Worm (Caenorhabditis elegans) whole organism, young adult: ENCODE results near the gene C50F4.1.

Source experiments
- B0261.1 ChIP-seq: sonication (generic microtip); optimal IDR thresholded peaks from 2 replicates; lab custom pipeline; 2016; ENCODE audit warnings: mild to moderate bottlenecking, missing genetic modification characterization, moderate library complexity, missing compliant biosample characterization
- B0336.3 ChIP-seq: fragments of 200-800 bp; sonication (Bioruptor generic); IDR thresholded peaks from 2 replicates; pipeline ENCODE4 v1.3.6; 2022; ENCODE audit warnings: missing genetic modification characterization, missing compliant biosample characterization
- C06A6.2 ChIP-seq: fragments of 200-800 bp; sonication (Bioruptor generic); conservative IDR thresholded peaks from 2 replicates; pipeline ENCODE4 v1.3.6; 2022; ENCODE audit warnings: missing genetic modification characterization, missing compliant biosample characterization
- D2030.7 ChIP-seq: fragments of 200-800 bp; sonication (Bioruptor generic); IDR thresholded peaks from 2 replicates; pipeline ENCODE4 v1.3.6; 2022; ENCODE audit warnings: missing genetic modification reagents, missing genetic modification characterization, missing compliant biosample characterization
- F22D6.2 ChIP-seq: sonication (generic microtip); optimal IDR thresholded peaks from 2 replicates; lab custom pipeline; 2016; ENCODE audit warnings: mild to moderate bottlenecking, missing genetic modification characterization, missing compliant biosample characterization
- F49E8.2 ChIP-seq: sonication (generic microtip); optimal IDR thresholded peaks from 3 replicates; lab custom pipeline; 2017; ENCODE audit warnings: missing genetic modification characterization, mild to moderate bottlenecking, missing compliant biosample characterization, antibody characterized with exemption, moderate library complexity; ENCODE audit not compliant: insufficient read depth
- F57A8.1 ChIP-seq: fragments of 200-800 bp; sonication (Bioruptor generic); optimal IDR thresholded peaks from 2 replicates; lab custom pipeline; 2018; ENCODE audit warnings: mild to moderate bottlenecking, missing genetic modification characterization, moderate library complexity, missing compliant biosample characterization
- T07F8.4 ChIP-seq: sonication (generic microtip); optimal IDR thresholded peaks from 2 replicates; lab custom pipeline; 2016; ENCODE audit warnings: mild to moderate bottlenecking, missing genetic modification characterization, moderate library complexity, missing compliant biosample characterization
- Y53F4B.3 ChIP-seq: fragments of 200-800 bp; sonication (Bioruptor generic); IDR thresholded peaks from 2 replicates; pipeline ENCODE4 v1.3.6; 2022; ENCODE audit warnings: missing genetic modification reagents, missing genetic modification characterization, missing compliant biosample characterization
- akir-1 ChIP-seq: fragments of 200-800 bp; sonication (Bioruptor generic); optimal IDR thresholded peaks from 2 replicates; lab custom pipeline; 2018; ENCODE audit warnings: mild to moderate bottlenecking, missing genetic modification characterization, moderate library complexity, missing compliant biosample characterization
- attf-5 ChIP-seq: fragments of 200-800 bp; sonication (Bioruptor generic); optimal IDR thresholded peaks from 2 replicates; lab custom pipeline; 2018; ENCODE audit warnings: mild to moderate bottlenecking, missing genetic modification characterization, missing compliant biosample characterization
- bed-2 ChIP-seq: fragments of 200-800 bp; sonication (Bioruptor generic); IDR thresholded peaks from 2 replicates; pipeline ENCODE4 v1.3.6; 2022; ENCODE audit warnings: missing genetic modification reagents, missing genetic modification characterization, missing compliant biosample characterization
- cebp-2 ChIP-seq: fragments of 200-800 bp; sonication (Bioruptor generic); IDR thresholded peaks from 2 replicates; pipeline ENCODE4 v1.3.6; 2022; ENCODE audit warnings: missing genetic modification characterization, missing compliant biosample characterization
- ceh-100 ChIP-seq: fragments of 200-800 bp; sonication (Bioruptor generic); IDR thresholded peaks from 2 replicates; pipeline ENCODE4 v1.3.6; 2022; ENCODE audit warnings: missing genetic modification reagents, missing genetic modification characterization, missing compliant biosample characterization
- ceh-27 ChIP-seq: fragments of 200-800 bp; sonication (Bioruptor generic); optimal IDR thresholded peaks from 2 replicates; lab custom pipeline; 2018; ENCODE audit warnings: mild to moderate bottlenecking, missing genetic modification characterization, moderate library complexity, missing compliant biosample characterization
- ceh-79 ChIP-seq: sonication (generic microtip); optimal IDR thresholded peaks from 2 replicates; lab custom pipeline; 2017; ENCODE audit warnings: mild to moderate bottlenecking, missing genetic modification characterization, missing compliant biosample characterization
- chd-7 ChIP-seq: sonication (generic microtip); optimal IDR thresholded peaks from 2 replicates; lab custom pipeline; 2016; ENCODE audit warnings: mild to moderate bottlenecking, missing genetic modification characterization, moderate library complexity, missing compliant biosample characterization
- dpff-1 ChIP-seq: sonication (generic microtip); optimal IDR thresholded peaks from 2 replicates; lab custom pipeline; 2017; ENCODE audit warnings: mild to moderate bottlenecking, missing genetic modification characterization, missing compliant biosample characterization
- efl-1 ChIP-seq: fragments of 150-350 bp; optimal IDR thresholded peaks from 2 replicates; lab custom pipeline; 2014; ENCODE audit warnings: missing biosample characterization, missing genetic modification reagents, missing genetic modification characterization
- egl-18 ChIP-seq: fragments of 200-800 bp; sonication (Bioruptor generic); IDR thresholded peaks from 2 replicates; pipeline ENCODE4 v1.3.6; 2022; ENCODE audit warnings: missing genetic modification reagents, missing genetic modification characterization, missing compliant biosample characterization
- ekl-4 ChIP-seq: fragments of 200-800 bp; sonication (Bioruptor generic); IDR thresholded peaks from 2 replicates; pipeline ENCODE4 v1.3.6; 2022; ENCODE audit warnings: missing genetic modification reagents, missing genetic modification characterization, missing compliant biosample characterization
- ets-4 ChIP-seq: fragments of 200-800 bp; sonication (Bioruptor generic); optimal IDR thresholded peaks from 2 replicates; lab custom pipeline; 2018; ENCODE audit warnings: mild to moderate bottlenecking, missing genetic modification characterization, missing compliant biosample characterization
- fkh-3 ChIP-seq: sonication (generic microtip); optimal IDR thresholded peaks from 2 replicates; lab custom pipeline; 2016; ENCODE audit warnings: mild to moderate bottlenecking, missing genetic modification characterization, missing compliant biosample characterization
- hlh-12 ChIP-seq: sonication (generic microtip); optimal IDR thresholded peaks from 2 replicates; lab custom pipeline; 2016; ENCODE audit warnings: missing genetic modification characterization, missing compliant biosample characterization
- hrde-1 ChIP-seq: sonication (generic microtip); optimal IDR thresholded peaks from 2 replicates; lab custom pipeline; 2016; ENCODE audit warnings: missing genetic modification characterization, mild to moderate bottlenecking, missing compliant biosample characterization, moderate library complexity, missing genotype, missing genetic modification reagents, borderline replicate concordance
- let-526 ChIP-seq: fragments of 200-800 bp; sonication (Bioruptor generic); IDR thresholded peaks from 2 replicates; pipeline ENCODE4 v1.3.6; 2022; ENCODE audit warnings: missing genetic modification reagents, missing genetic modification characterization, missing compliant biosample characterization
- lir-1 ChIP-seq: fragments of 200-800 bp; sonication (Bioruptor generic); conservative IDR thresholded peaks from 2 replicates; pipeline ENCODE4 v1.3.6; 2022; ENCODE audit warnings: missing genetic modification reagents, missing genetic modification characterization, missing compliant biosample characterization
- lsy-27 ChIP-seq: sonication (generic microtip); optimal IDR thresholded peaks from 2 replicates; lab custom pipeline; 2017; ENCODE audit warnings: missing genetic modification characterization, mild to moderate bottlenecking, missing compliant biosample characterization, antibody characterized with exemption, missing genotype, borderline replicate concordance; ENCODE audit not compliant: insufficient read depth
- madf-10 ChIP-seq: sonication (generic microtip); optimal IDR thresholded peaks from 2 replicates; lab custom pipeline; 2016; ENCODE audit warnings: mild to moderate bottlenecking, missing genetic modification characterization, missing compliant biosample characterization
- madf-6 ChIP-seq: fragments of 200-800 bp; sonication (Bioruptor generic); IDR thresholded peaks from 2 replicates; pipeline ENCODE4 v1.3.6; 2022; ENCODE audit warnings: missing genetic modification reagents, missing genetic modification characterization, missing compliant biosample characterization
- mel-28 ChIP-seq: sonication (generic microtip); optimal IDR thresholded peaks from 2 replicates; lab custom pipeline; 2016; ENCODE audit warnings: borderline replicate concordance, mild to moderate bottlenecking, missing genetic modification characterization, missing compliant biosample characterization
- nfya-1 ChIP-seq: sonication (generic microtip); optimal IDR thresholded peaks from 2 replicates; lab custom pipeline; 2017; ENCODE audit warnings: antibody characterized with exemption, missing compliant biosample characterization, missing genetic modification characterization, borderline replicate concordance; ENCODE audit not compliant: insufficient read depth
- nfya-2 ChIP-seq: fragments of 200-800 bp; sonication (Bioruptor generic); IDR thresholded peaks from 2 replicates; pipeline ENCODE4 v1.3.6; 2022; ENCODE audit warnings: missing genetic modification reagents, missing genetic modification characterization, missing compliant biosample characterization
- nfyb-1 ChIP-seq: fragments of 200-800 bp; sonication (Bioruptor generic); IDR thresholded peaks from 2 replicates; pipeline ENCODE4 v1.3.6; 2022; ENCODE audit warnings: missing genetic modification reagents, missing genetic modification characterization, missing compliant biosample characterization
- nhr-179 ChIP-seq: sonication (generic microtip); optimal IDR thresholded peaks from 2 replicates; lab custom pipeline; 2016; ENCODE audit warnings: mild to moderate bottlenecking, missing genetic modification characterization, missing compliant biosample characterization
- nhr-80 ChIP-seq: sonication (generic microtip); optimal IDR thresholded peaks from 2 replicates; lab custom pipeline; 2016; ENCODE audit warnings: missing genetic modification characterization, missing compliant biosample characterization
- somi-1 ChIP-seq: fragments of 200-800 bp; sonication (Bioruptor generic); optimal IDR thresholded peaks from 2 replicates; lab custom pipeline; 2018; ENCODE audit warnings: mild to moderate bottlenecking, missing genetic modification characterization, missing compliant biosample characterization
- sptf-2 ChIP-seq: fragments of 200-800 bp; sonication (Bioruptor generic); optimal IDR thresholded peaks from 2 replicates; lab custom pipeline; 2018; ENCODE audit warnings: mild to moderate bottlenecking, missing genetic modification characterization, missing compliant biosample characterization
- tlf-1 ChIP-seq: fragments of 200-800 bp; sonication (Bioruptor generic); optimal IDR thresholded peaks from 2 replicates; lab custom pipeline; 2018; ENCODE audit warnings: mild to moderate bottlenecking, missing genetic modification characterization, missing compliant biosample characterization
- unc-62 ChIP-seq: fragments of 150-350 bp; optimal IDR thresholded peaks from 2 replicates; lab custom pipeline; 2014; ENCODE audit warnings: missing biosample characterization, missing genetic modification reagents, missing genetic modification characterization
- zfh-2 ChIP-seq: fragments of 200-800 bp; sonication (Bioruptor generic); conservative IDR thresholded peaks from 2 replicates; pipeline ENCODE4 v1.3.6; 2022; ENCODE audit warnings: missing genetic modification reagents, missing genetic modification characterization, missing compliant biosample characterization
- zim-3 ChIP-seq: sonication (generic microtip); optimal IDR thresholded peaks from 2 replicates; lab custom pipeline; 2017; ENCODE audit warnings: mild to moderate bottlenecking, missing genetic modification characterization, moderate library complexity, missing compliant biosample characterization

C50F4.1 gene

DNA sequence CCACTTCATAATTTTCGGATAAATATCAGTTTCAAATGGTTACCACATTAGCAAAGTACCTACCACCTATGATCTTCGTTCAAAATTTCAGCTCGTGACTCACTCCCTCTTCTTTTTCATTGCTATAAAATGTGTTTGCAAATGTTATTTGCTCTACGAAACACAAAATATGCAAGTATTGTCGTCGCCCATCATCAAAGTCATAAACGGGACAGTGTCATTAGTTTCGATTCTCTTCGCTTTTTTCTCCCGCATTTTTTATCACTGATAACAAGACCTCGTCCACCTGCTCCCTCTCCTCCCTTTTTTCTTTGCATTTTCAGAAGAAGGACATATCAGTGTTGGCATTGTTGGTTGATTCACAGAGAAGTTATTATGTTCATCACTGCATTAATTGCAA lies at the start of gene C50F4.1:
Gene C50F4.1, plus strand, starts transcription at position 324 of the 400 bp plus-strand sequence.
- TF ChIP-seq ets-4 = peak; percentile 37
- no peak for TF ChIP-seq ceh-27 (GFP tag; lab: Kevin White, UChicago)
- no peak for TF ChIP-seq bed-2 (GFP tag; lab: Robert Waterston, UW)
- no peak for TF ChIP-seq egl-18 (GFP tag; lab: Robert Waterston, UW)
- no peak for TF ChIP-seq F57A8.1 (GFP tag; lab: Kevin White, UChicago)
- TF ChIP-seq fkh-3 (tag; lab: Kevin White, UChicago) = no peak
- peak; percentile 95 for TF ChIP-seq nhr-80 (tag; lab: Kevin White, UChicago)
- no peak for TF ChIP-seq T07F8.4 (tag; lab: Kevin White, UChicago)
- TF ChIP-seq B0261.1 (tag; lab: Kevin White, UChicago) = no peak
- TF ChIP-seq F49E8.2 (tag; lab: Kevin White, UChicago) = no peak
- TF ChIP-seq efl-1 (GFP tag; lab: Kevin White, UChicago) = no peak
- TF ChIP-seq nfyb-1 (GFP tag; lab: Robert Waterston, UW) = no peak
- TF ChIP-seq chd-7 = no peak
- TF ChIP-seq mel-28 (tag; lab: Kevin White, UChicago) = no peak

DNA sequence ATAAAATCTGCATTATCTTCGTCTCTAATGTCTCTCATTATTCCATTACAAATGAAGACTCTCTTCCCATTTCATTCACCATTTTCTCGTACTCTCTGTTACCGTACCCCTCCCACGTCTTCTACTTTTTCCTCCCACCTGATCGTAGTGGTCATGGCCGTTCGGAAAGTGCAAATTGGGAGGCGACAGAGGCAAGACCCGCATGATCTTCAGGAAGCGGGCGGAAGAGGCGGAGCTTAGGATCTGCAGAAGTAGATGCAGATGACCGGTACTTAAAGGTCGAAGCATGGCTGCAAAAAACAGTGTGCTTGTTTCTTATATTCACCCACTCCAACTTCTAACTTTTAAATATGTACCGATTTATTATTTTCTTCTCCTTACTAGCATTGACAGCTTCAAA lies 48.7 kb upstream of the C50F4.1 start, which contains the start of gene nas-3:
Gene nas-3, plus strand, starts transcription at position 301 of the 400 bp plus-strand sequence.
- no peak for TF ChIP-seq nhr-179 (tag; lab: Kevin White, UChicago)
- TF ChIP-seq madf-6 = no peak
- TF ChIP-seq unc-62 (GFP tag; lab: Kevin White, UChicago) = no peak
- TF ChIP-seq nfya-1 = no peak
- no peak for TF ChIP-seq madf-10 (tag; lab: Kevin White, UChicago)
- no peak for TF ChIP-seq B0336.3 (GFP tag; lab: Robert Waterston, UW)
- no peak for TF ChIP-seq somi-1 (GFP tag; lab: Kevin White, UChicago)
- no peak for TF ChIP-seq akir-1 (GFP tag; lab: Kevin White, UChicago)
- no peak for TF ChIP-seq sptf-2 (GFP tag; lab: Kevin White, UChicago)
- TF ChIP-seq ekl-4 = no peak
- no peak for TF ChIP-seq F22D6.2

DNA sequence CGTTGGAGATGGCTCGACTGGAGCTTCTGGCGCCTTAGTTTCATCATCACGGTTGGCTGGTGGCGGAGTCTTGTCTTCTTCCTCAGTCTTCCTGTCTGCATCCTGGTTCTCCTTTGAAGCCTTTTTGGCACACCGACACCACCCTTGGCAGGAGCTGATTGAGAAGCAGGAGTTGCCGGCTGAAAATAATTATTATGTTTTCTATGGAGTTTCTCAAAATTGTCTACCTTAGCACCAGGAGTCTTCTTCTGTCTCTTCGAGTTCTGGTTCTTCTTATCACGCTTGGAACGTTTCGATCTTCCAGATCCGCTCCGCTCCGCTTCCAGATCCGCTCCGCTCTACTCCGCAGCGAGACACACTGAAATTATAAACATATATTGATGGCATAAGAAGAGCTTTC lies 46.0 kb upstream of the C50F4.1 start, which contains the start of gene K06A4.6:
Gene K06A4.6, minus strand, starts transcription at position 101 of the 400 bp plus-strand sequence.
- TF ChIP-seq zim-3 (no peak), zfh-2 (GFP tag; lab: Robert Waterston, UW) (peak; percentile 60)

DNA sequence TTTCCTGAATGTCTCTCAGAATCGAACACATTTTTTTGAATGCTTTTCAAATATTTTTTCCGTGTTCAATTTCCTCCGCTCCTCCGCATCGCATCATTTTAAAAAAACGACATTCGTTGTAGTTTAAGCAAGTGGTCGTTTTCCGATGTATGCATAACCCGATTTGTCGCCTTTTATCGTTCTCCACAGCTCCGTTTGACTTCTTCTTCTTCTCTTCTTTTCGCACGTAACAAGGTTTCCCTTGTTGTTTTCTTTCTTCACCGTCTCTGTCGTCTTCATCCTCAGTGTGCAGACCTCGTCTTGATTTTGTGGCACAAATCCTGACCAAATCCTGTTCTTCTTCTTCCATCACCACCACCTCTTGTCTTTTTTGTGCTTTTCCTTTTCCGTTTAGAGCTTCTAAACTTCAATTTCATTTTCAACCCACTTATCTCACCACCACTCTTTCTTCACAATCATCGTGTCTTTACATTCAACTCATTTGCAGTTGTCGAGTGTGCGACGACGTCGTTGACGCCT lies 42.8 kb upstream of the C50F4.1 start, which contains the start of gene K06A4.2:
Gene K06A4.2, plus strand, starts transcription at position 469 of the 519 bp plus-strand sequence.
- no peak for TF ChIP-seq tlf-1 (GFP tag; lab: Kevin White, UChicago)
- no peak for TF ChIP-seq nhr-179 (tag; lab: Kevin White, UChicago)
- no peak for TF ChIP-seq hrde-1 (tag; lab: Kevin White, UChicago)
- TF ChIP-seq ceh-100 (GFP tag; lab: Robert Waterston, UW) = no peak
- TF ChIP-seq mel-28 (tag; lab: Kevin White, UChicago) = no peak
- no peak for TF ChIP-seq nfya-2 (GFP tag; lab: Robert Waterston, UW)
- TF ChIP-seq cebp-2 (GFP tag; lab: Robert Waterston, UW) = no peak
- no peak for TF ChIP-seq C06A6.2 (GFP tag; lab: Robert Waterston, UW)
- no peak for TF ChIP-seq lir-1 (GFP tag; lab: Robert Waterston, UW)
- no peak for TF ChIP-seq Y53F4B.3 (GFP tag; lab: Robert Waterston, UW)
- TF ChIP-seq let-526 = no peak
- no peak for TF ChIP-seq dpff-1
- no peak for TF ChIP-seq hlh-12 (tag; lab: Kevin White, UChicago)
- no peak for TF ChIP-seq lsy-27 (tag; lab: Kevin White, UChicago)
- no peak for TF ChIP-seq ceh-79 (tag; lab: Kevin White, UChicago)
- TF ChIP-seq attf-5 (GFP tag; lab: Kevin White, UChicago) = no peak
- no peak for TF ChIP-seq nfya-1
- TF ChIP-seq D2030.7 (GFP tag; lab: Robert Waterston, UW) = no peak
- TF ChIP-seq, all 124 proteins: peak for 0
